Worm (Caenorhabditis elegans): ENCODE results near the gene aipr-1.

aipr-1 gene

DNA sequence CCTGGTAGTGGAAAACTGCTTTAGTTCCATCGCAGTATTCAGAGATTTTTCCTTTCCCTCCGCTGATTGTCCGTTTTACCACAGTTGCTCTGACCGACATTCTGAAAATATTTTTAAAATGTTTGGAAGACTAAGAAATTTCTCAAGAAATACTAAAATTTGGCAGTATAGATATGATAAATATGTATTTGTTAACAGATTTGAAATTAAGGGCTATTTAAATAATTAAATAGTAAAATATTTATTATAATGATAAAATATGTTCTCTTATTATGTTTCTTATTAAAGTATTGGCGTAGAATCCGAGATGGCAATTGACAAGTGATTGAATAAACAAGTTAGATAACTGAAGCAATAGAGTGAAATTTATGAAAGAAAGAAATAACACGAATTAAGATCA is at the start of gene aipr-1:
Gene aipr-1 (minus strand): TSS at position 101 of the 400 bp plus-strand sequence.
- TF ChIP-seq ama-1 (optimal IDR thresholded peaks at IDR 0.05) (no peak), tra-4 (tag; optimal IDR thresholded peaks at IDR 0.05) (no peak), hmg-4 (GFP tag; optimal IDR thresholded peaks at IDR 0.05) (no peak), tbx-37 (GFP tag; conservative IDR thresholded peaks at IDR 0.05) (no peak), B0310.2 (tag; optimal IDR thresholded peaks at IDR 0.05) (no peak)

DNA sequence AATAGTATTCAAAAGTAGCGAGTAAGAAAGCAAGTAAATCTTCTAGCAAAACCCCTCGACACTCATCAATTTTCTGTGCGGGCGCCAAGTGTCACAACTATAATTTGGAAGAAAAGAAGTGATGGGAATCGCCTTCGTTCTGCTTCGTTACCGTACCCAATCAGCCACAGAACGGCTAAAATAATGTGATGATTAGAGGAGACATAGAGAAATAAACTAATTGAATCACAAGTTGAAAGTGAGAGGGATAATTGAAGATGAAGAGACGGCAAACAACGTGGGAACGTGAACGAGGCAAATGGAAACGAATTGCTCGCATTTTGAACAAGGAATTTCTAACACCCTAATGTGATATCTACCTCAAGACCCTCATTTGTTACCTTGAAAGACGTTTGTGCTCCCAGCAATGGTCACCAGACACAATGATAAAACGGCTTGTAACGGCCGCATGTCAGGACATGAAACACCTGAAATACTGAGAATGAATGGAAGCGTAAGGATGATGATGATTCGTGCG is 48.7 kb upstream of the aipr-1 start, which contains the start of gene T19D12.6:
Gene T19D12.6 (minus strand): TSS at position 467 of the 517 bp plus-strand sequence.
- no peak for TF ChIP-seq ceh-13 (GFP tag; optimal IDR thresholded peaks at IDR 0.05)
- no peak for TF ChIP-seq flt-1 (GFP tag; IDR thresholded peaks at IDR 0.05)
- no peak for TF ChIP-seq B0310.2 (tag; optimal IDR thresholded peaks at IDR 0.05)
- TF ChIP-seq scrt-1 (GFP tag; IDR thresholded peaks at IDR 0.05): no peak
- no peak for TF ChIP-seq tbx-37 (GFP tag; conservative IDR thresholded peaks at IDR 0.05)
- TF ChIP-seq ets-7 (tag; optimal IDR thresholded peaks at IDR 0.05): no peak
- no peak for TF ChIP-seq tbx-11 (GFP tag; IDR thresholded peaks at IDR 0.05)
- TF ChIP-seq pes-1 (GFP tag; IDR thresholded peaks at IDR 0.05): no peak
- no peak for TF ChIP-seq aly-1 (tag; optimal IDR thresholded peaks at IDR 0.05)
- TF ChIP-seq ama-1 (optimal IDR thresholded peaks at IDR 0.05): no peak
- TF ChIP-seq sea-1 (GFP tag; conservative IDR thresholded peaks at IDR 0.05): no peak
- no peak for TF ChIP-seq hnd-1 (tag; optimal IDR thresholded peaks at IDR 0.05)
- no peak for TF ChIP-seq ceh-36 (tag; optimal IDR thresholded peaks at IDR 0.05)
- no peak for TF ChIP-seq hmg-4 (GFP tag; optimal IDR thresholded peaks at IDR 0.05)
- TF ChIP-seq hmbx-1 (tag; optimal IDR thresholded peaks at IDR 0.05): no peak
- no peak for TF ChIP-seq tra-4 (tag; optimal IDR thresholded peaks at IDR 0.05)
- TF ChIP-seq F13C5.2 (tag; optimal IDR thresholded peaks at IDR 0.05): no peak

DNA sequence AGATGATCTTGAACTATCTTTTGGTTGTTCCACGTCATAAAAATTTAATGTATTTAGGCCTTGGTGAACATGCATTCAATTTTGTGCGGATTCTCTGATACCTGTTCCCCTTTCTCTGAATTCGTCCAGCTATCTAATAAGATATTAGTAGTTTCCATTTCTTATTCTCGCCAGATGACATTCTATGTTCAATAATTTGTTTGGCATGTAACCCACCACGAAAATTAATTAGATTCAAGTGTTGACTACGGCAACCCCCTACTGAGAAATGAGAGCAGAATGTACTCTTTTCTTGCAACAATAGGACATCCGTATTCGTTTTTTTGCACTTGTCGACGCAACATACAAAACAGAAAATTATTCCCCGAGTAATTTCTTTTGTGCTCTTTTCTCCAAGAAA is 48.1 kb upstream of the aipr-1 start:
- TF ChIP-seq hmg-4 (GFP tag; optimal IDR thresholded peaks at IDR 0.05) (no peak), hnd-1 (tag; optimal IDR thresholded peaks at IDR 0.05) (no peak), hmbx-1 (tag; optimal IDR thresholded peaks at IDR 0.05) (no peak), F13C5.2 (tag; optimal IDR thresholded peaks at IDR 0.05) (no peak), scrt-1 (GFP tag; IDR thresholded peaks at IDR 0.05) (no peak), flt-1 (GFP tag; IDR thresholded peaks at IDR 0.05) (no peak), ceh-13 (GFP tag; optimal IDR thresholded peaks at IDR 0.05) (no peak), ets-7 (tag; optimal IDR thresholded peaks at IDR 0.05) (no peak), ama-1 (optimal IDR thresholded peaks at IDR 0.05) (no peak), pes-1 (GFP tag; IDR thresholded peaks at IDR 0.05) (no peak), B0310.2 (tag; optimal IDR thresholded peaks at IDR 0.05) (no peak), tra-4 (tag; optimal IDR thresholded peaks at IDR 0.05) (no peak), tbx-37 (GFP tag; conservative IDR thresholded peaks at IDR 0.05) (no peak), sea-1 (GFP tag; conservative IDR thresholded peaks at IDR 0.05) (no peak), ceh-36 (tag; optimal IDR thresholded peaks at IDR 0.05) (no peak), aly-1 (tag; optimal IDR thresholded peaks at IDR 0.05) (no peak), tbx-11 (GFP tag; IDR thresholded peaks at IDR 0.05) (no peak)

- TF ChIP-seq F13C5.2 (tag; optimal IDR thresholded peaks at IDR 0.05) (no peak), B0310.2 (tag; optimal IDR thresholded peaks at IDR 0.05) (no peak), ets-7 (tag; optimal IDR thresholded peaks at IDR 0.05) (no peak), tbx-11 (GFP tag; IDR thresholded peaks at IDR 0.05) (no peak), sea-1 (GFP tag; conservative IDR thresholded peaks at IDR 0.05) (no peak), tbx-37 (GFP tag; conservative IDR thresholded peaks at IDR 0.05) (no peak)
These were observed 43.8 kb upstream of the aipr-1 start for ce11 chrII:6637854-6638253.

- TF ChIP-seq flt-1 (GFP tag; IDR thresholded peaks at IDR 0.05) (no peak), tra-4 (tag; optimal IDR thresholded peaks at IDR 0.05) (no peak), hmbx-1 (tag; optimal IDR thresholded peaks at IDR 0.05) (no peak), pes-1 (GFP tag; IDR thresholded peaks at IDR 0.05) (no peak), ceh-36 (tag; optimal IDR thresholded peaks at IDR 0.05) (no peak), tbx-11 (GFP tag; IDR thresholded peaks at IDR 0.05) (no peak), scrt-1 (GFP tag; IDR thresholded peaks at IDR 0.05) (no peak), hnd-1 (tag; optimal IDR thresholded peaks at IDR 0.05) (no peak), aly-1 (tag; optimal IDR thresholded peaks at IDR 0.05) (no peak), B0310.2 (tag; optimal IDR thresholded peaks at IDR 0.05) (no peak), ets-7 (tag; optimal IDR thresholded peaks at IDR 0.05) (no peak)
These were observed 42.1 kb upstream of the aipr-1 start, which contains the start of gene T19D12.5 for ce11 chrII:6636136-6636535. T19D12.5 (minus strand) TSS chrII:6636236.

- TF ChIP-seq flt-1 (GFP tag; IDR thresholded peaks at IDR 0.05) (no peak), aly-1 (tag; optimal IDR thresholded peaks at IDR 0.05) (no peak), tra-4 (tag; optimal IDR thresholded peaks at IDR 0.05) (no peak), ceh-36 (tag; optimal IDR thresholded peaks at IDR 0.05) (no peak), hmbx-1 (tag; optimal IDR thresholded peaks at IDR 0.05) (no peak), tbx-11 (GFP tag; IDR thresholded peaks at IDR 0.05) (no peak), ceh-13 (GFP tag; optimal IDR thresholded peaks at IDR 0.05) (no peak), B0310.2 (tag; optimal IDR thresholded peaks at IDR 0.05) (no peak), hnd-1 (tag; optimal IDR thresholded peaks at IDR 0.05) (no peak), sea-1 (GFP tag; conservative IDR thresholded peaks at IDR 0.05) (no peak), F13C5.2 (tag; optimal IDR thresholded peaks at IDR 0.05) (no peak), scrt-1 (GFP tag; IDR thresholded peaks at IDR 0.05) (no peak), hmg-4 (GFP tag; optimal IDR thresholded peaks at IDR 0.05) (no peak), pes-1 (GFP tag; IDR thresholded peaks at IDR 0.05) (no peak), ets-7 (tag; optimal IDR thresholded peaks at IDR 0.05) (no peak), tbx-37 (GFP tag; conservative IDR thresholded peaks at IDR 0.05) (no peak)
These were observed 37.9 kb upstream of the aipr-1 start for ce11 chrII:6631995-6632394.

DNA sequence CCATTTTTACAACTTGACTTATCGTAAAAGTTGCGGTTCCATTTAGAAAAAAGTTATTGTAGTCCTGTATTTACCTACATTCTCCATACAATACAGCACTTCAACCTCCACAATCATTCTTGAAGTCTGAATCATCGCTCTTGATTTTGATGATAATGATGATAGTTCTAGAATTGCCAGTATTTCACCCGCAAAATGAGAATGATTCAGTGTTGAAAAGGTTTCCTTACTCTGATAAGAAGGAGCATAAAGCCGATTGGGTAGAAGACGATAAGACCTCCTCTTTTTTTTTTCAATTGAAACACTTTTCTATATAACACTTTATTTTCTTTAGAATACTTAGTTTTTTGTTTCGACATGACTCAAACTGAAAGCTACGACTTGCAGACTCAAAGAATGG is 36.8 kb upstream of the aipr-1 start, which contains the start of gene T19D12.4:
Gene T19D12.4 (plus strand): TSS at position 295 of the 400 bp plus-strand sequence.
- TF ChIP-seq hmg-4 (GFP tag; optimal IDR thresholded peaks at IDR 0.05) (no peak), sea-1 (GFP tag; conservative IDR thresholded peaks at IDR 0.05) (no peak), tbx-37 (GFP tag; conservative IDR thresholded peaks at IDR 0.05) (no peak), scrt-1 (GFP tag; IDR thresholded peaks at IDR 0.05) (no peak), ceh-36 (tag; optimal IDR thresholded peaks at IDR 0.05) (no peak), flt-1 (GFP tag; IDR thresholded peaks at IDR 0.05) (no peak), ama-1 (optimal IDR thresholded peaks at IDR 0.05) (no peak), hnd-1 (tag; optimal IDR thresholded peaks at IDR 0.05) (no peak), tbx-11 (GFP tag; IDR thresholded peaks at IDR 0.05) (no peak), aly-1 (tag; optimal IDR thresholded peaks at IDR 0.05) (no peak), tra-4 (tag; optimal IDR thresholded peaks at IDR 0.05) (no peak), pes-1 (GFP tag; IDR thresholded peaks at IDR 0.05) (no peak), B0310.2 (tag; optimal IDR thresholded peaks at IDR 0.05) (no peak), F13C5.2 (tag; optimal IDR thresholded peaks at IDR 0.05) (no peak)

All from whole organism, early embryonic.